Worm (Caenorhabditis elegans) whole organism, early embryonic: ENCODE results near the gene nlp-25.

ENCODE experiments used
- B0310.2 ChIP-seq: sonication (generic microtip); optimal IDR thresholded peaks from 2 replicates; lab custom pipeline; 2016; ENCODE audit warnings: mild to moderate bottlenecking, missing genetic modification characterization, missing compliant biosample characterization
- F13C5.2 ChIP-seq: sonication (generic microtip); optimal IDR thresholded peaks from 2 replicates; lab custom pipeline; 2017; ENCODE audit warnings: mild to moderate bottlenecking, missing genetic modification characterization, inconsistent platforms, missing compliant biosample characterization
- aly-1 ChIP-seq: sonication (generic microtip); optimal IDR thresholded peaks from 2 replicates; lab custom pipeline; 2016; ENCODE audit warnings: missing genetic modification characterization, missing compliant biosample characterization
- ama-1 ChIP-seq: fragments of 150-350 bp; optimal IDR thresholded peaks from 2 replicates; lab custom pipeline; 2014
- ceh-13 ChIP-seq: fragments of 200-800 bp; sonication (Bioruptor generic); optimal IDR thresholded peaks from 2 replicates; lab custom pipeline; 2018; ENCODE audit warnings: mild to moderate bottlenecking, missing genetic modification characterization, missing compliant biosample characterization
- ceh-36 ChIP-seq: sonication (generic microtip); optimal IDR thresholded peaks from 2 replicates; lab custom pipeline; 2016; ENCODE audit warnings: missing genetic modification characterization, inconsistent platforms, missing compliant biosample characterization
- ets-7 ChIP-seq: sonication (generic microtip); optimal IDR thresholded peaks from 2 replicates; lab custom pipeline; 2016; ENCODE audit warnings: missing genotype, missing genetic modification characterization, missing compliant biosample characterization
- flt-1 ChIP-seq: fragments of 200-800 bp; sonication (Bioruptor generic); IDR thresholded peaks from 2 replicates; pipeline ENCODE4 v1.3.6; 2022; ENCODE audit warnings: missing genetic modification characterization, missing compliant biosample characterization
- hmbx-1 ChIP-seq: sonication (generic microtip); optimal IDR thresholded peaks from 2 replicates; lab custom pipeline; 2016; ENCODE audit warnings: mild to moderate bottlenecking, missing genetic modification characterization, missing compliant biosample characterization
- hmg-4 ChIP-seq: fragments of 200-800 bp; sonication (Bioruptor generic); optimal IDR thresholded peaks from 2 replicates; lab custom pipeline; 2018; ENCODE audit warnings: mild to moderate bottlenecking, missing genetic modification characterization, missing compliant biosample characterization
- hnd-1 ChIP-seq: sonication (generic microtip); optimal IDR thresholded peaks from 2 replicates; lab custom pipeline; 2016; ENCODE audit warnings: missing genetic modification characterization, missing compliant biosample characterization
- pes-1 ChIP-seq: fragments of 200-800 bp; sonication (Bioruptor generic); IDR thresholded peaks from 2 replicates; pipeline ENCODE4 v1.3.6; 2022; ENCODE audit warnings: missing genetic modification reagents, missing genetic modification characterization, missing compliant biosample characterization
- scrt-1 ChIP-seq: fragments of 200-800 bp; sonication (Bioruptor generic); IDR thresholded peaks from 2 replicates; pipeline ENCODE4 v1.3.6; 2022; ENCODE audit warnings: missing genetic modification characterization, missing compliant biosample characterization
- sea-1 ChIP-seq: fragments of 200-800 bp; sonication (Bioruptor generic); conservative IDR thresholded peaks from 2 replicates; pipeline ENCODE4 v1.3.6; 2022; ENCODE audit warnings: missing genetic modification characterization, missing compliant biosample characterization
- tbx-11 ChIP-seq: fragments of 200-800 bp; sonication (Bioruptor generic); IDR thresholded peaks from 2 replicates; pipeline ENCODE4 v1.3.6; 2022; ENCODE audit warnings: missing genetic modification characterization, missing compliant biosample characterization
- tbx-37 ChIP-seq: fragments of 200-800 bp; sonication (Bioruptor generic); conservative IDR thresholded peaks from 2 replicates; pipeline ENCODE4 v1.3.6; 2022; ENCODE audit warnings: missing genetic modification reagents, missing genetic modification characterization, missing compliant biosample characterization
- tra-4 ChIP-seq: sonication (generic microtip); optimal IDR thresholded peaks from 2 replicates; lab custom pipeline; 2017; ENCODE audit warnings: missing genetic modification characterization, missing compliant biosample characterization

nlp-25 gene

ce11 chrV:19632546-19632945 lies 26.6 kb downstream of the nlp-25 start, which contains the start of gene Y43F8C.5:
Gene Y43F8C.5, minus strand, starts transcription at chrV:19632646.
- TF ChIP-seq hnd-1 (tag; lab: Kevin White, UChicago) (no peak), F13C5.2 (tag; lab: Kevin White, UChicago) (no peak), sea-1 (GFP tag; lab: Robert Waterston, UW) (no peak), aly-1 (tag; lab: Kevin White, UChicago) (no peak), tra-4 (no peak), ama-1 (lab: Kevin White, UChicago) (no peak), hmbx-1 (tag; lab: Kevin White, UChicago) (no peak), flt-1 (GFP tag; lab: Robert Waterston, UW) (no peak), ceh-36 (tag; lab: Kevin White, UChicago) (no peak), scrt-1 (GFP tag; lab: Robert Waterston, UW) (no peak), hmg-4 (GFP tag; lab: Kevin White, UChicago) (no peak), B0310.2 (tag; lab: Kevin White, UChicago) (no peak), tbx-11 (GFP tag; lab: Robert Waterston, UW) (no peak), pes-1 (GFP tag; lab: Robert Waterston, UW) (no peak), ceh-13 (GFP tag; lab: Kevin White, UChicago) (no peak)

- TF ChIP-seq flt-1 (GFP tag; lab: Robert Waterston, UW) (no peak), F13C5.2 (tag; lab: Kevin White, UChicago) (no peak), ceh-36 (tag; lab: Kevin White, UChicago) (no peak), pes-1 (GFP tag; lab: Robert Waterston, UW) (no peak), B0310.2 (tag; lab: Kevin White, UChicago) (no peak), scrt-1 (GFP tag; lab: Robert Waterston, UW) (no peak), hnd-1 (tag; lab: Kevin White, UChicago) (no peak), ets-7 (tag; lab: Kevin White, UChicago) (no peak), tbx-37 (GFP tag; lab: Robert Waterston, UW) (no peak), aly-1 (tag; lab: Kevin White, UChicago) (no peak), hmbx-1 (tag; lab: Kevin White, UChicago) (no peak), tra-4 (no peak), hmg-4 (GFP tag; lab: Kevin White, UChicago) (no peak), ama-1 (lab: Kevin White, UChicago) (no peak), ceh-13 (GFP tag; lab: Kevin White, UChicago) (no peak), sea-1 (GFP tag; lab: Robert Waterston, UW) (no peak), tbx-11 (GFP tag; lab: Robert Waterston, UW) (no peak)
Measured at ce11 chrV:19632948-19633347, 27.0 kb downstream of the nlp-25 start.

DNA sequence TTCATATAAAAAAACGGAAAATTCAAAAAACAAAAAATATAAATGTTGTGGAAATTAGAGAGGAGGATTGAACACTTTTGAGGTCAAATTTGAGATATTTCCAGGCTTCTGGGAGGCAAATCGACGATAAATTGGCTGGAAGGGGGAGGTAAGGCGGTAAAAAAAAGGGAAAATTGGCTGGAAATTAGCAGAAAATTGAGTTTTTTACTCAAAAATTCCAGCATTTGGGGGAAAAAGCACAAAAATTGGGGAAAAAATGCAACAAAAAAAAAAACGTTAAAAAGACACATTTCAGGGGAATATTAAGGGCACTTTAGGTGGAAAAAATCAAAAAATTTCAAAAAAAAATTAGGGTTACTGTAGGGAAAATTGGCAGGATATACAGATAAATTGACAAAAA lies 28.2 kb downstream of the nlp-25 start:
- TF ChIP-seq aly-1 (tag; lab: Kevin White, UChicago) (no peak), sea-1 (GFP tag; lab: Robert Waterston, UW) (no peak), tbx-37 (GFP tag; lab: Robert Waterston, UW) (0 out of 2 replicates have a peak, but pooled peaks have one; percentile 8), ets-7 (tag; lab: Kevin White, UChicago) (no peak)

DNA sequence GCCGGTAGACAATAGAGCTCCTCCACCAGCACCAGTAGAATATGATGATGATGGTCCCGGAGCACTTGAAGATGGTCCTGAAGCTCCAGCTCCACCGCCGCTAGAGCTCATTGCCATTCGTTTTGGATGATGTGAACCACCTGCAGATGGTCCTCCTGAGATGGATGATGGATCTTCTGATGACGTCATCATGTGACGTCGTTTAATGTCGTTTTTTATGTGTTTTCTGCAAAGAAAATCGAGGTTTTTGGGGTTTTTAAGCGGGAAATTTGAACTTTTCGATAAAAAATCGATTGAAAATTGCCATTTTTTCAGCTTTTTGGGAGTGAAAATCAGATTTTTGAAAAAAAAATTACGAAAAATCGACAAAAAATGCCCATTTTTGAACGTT lies 30.2 kb downstream of the nlp-25 start:
- TF ChIP-seq scrt-1 (GFP tag; lab: Robert Waterston, UW) (no peak), aly-1 (tag; lab: Kevin White, UChicago) (no peak), sea-1 (GFP tag; lab: Robert Waterston, UW) (no peak), ets-7 (tag; lab: Kevin White, UChicago) (no peak), ceh-13 (GFP tag; lab: Kevin White, UChicago) (no peak), hmbx-1 (tag; lab: Kevin White, UChicago) (no peak), tbx-11 (GFP tag; lab: Robert Waterston, UW) (no peak), ama-1 (lab: Kevin White, UChicago) (no peak), ceh-36 (tag; lab: Kevin White, UChicago) (no peak), B0310.2 (tag; lab: Kevin White, UChicago) (no peak), pes-1 (GFP tag; lab: Robert Waterston, UW) (no peak), flt-1 (GFP tag; lab: Robert Waterston, UW) (no peak), hnd-1 (tag; lab: Kevin White, UChicago) (no peak), tra-4 (no peak), hmg-4 (GFP tag; lab: Kevin White, UChicago) (no peak), tbx-37 (GFP tag; lab: Robert Waterston, UW) (no peak), F13C5.2 (tag; lab: Kevin White, UChicago) (no peak)

- TF ChIP-seq hmbx-1 (tag; lab: Kevin White, UChicago) (no peak), B0310.2 (tag; lab: Kevin White, UChicago) (no peak), hnd-1 (tag; lab: Kevin White, UChicago) (no peak), ama-1 (lab: Kevin White, UChicago) (no peak), ceh-13 (GFP tag; lab: Kevin White, UChicago) (no peak)
Measured at ce11 chrV:19637890-19638289, 31.9 kb downstream of the nlp-25 start.

DNA sequence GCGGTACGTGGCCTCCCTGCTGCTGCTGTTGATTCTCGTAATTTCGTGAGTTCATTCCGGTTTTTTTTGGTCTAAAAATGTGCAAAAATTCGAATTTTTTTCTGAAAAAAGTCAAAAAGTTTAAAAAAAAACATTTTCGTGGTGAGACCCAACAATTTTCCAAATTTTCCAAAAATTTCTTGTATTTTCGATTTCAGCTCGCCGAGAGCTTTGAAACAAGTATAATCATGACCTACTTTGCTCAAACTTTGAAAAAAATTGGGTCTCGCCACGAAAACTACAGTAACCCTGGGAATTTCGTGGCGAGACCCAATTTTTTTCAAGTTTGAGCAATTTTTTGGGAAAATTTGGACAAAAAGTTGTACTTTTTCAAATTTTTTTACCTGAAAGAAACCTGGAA lies 34.8 kb downstream of the nlp-25 start, which contains the start of gene Y43F8C.6:
Y43F8C.6 (minus strand) TSS at position 101 of the 400 bp plus-strand sequence.
- TF ChIP-seq pes-1 (GFP tag; lab: Robert Waterston, UW), result no peak
- no peak for TF ChIP-seq hnd-1 (tag; lab: Kevin White, UChicago)
- TF ChIP-seq ets-7 (tag; lab: Kevin White, UChicago), result no peak
- no peak for TF ChIP-seq ama-1 (lab: Kevin White, UChicago)
- TF ChIP-seq ceh-36 (tag; lab: Kevin White, UChicago), result no peak
- TF ChIP-seq scrt-1 (GFP tag; lab: Robert Waterston, UW), result no peak
- TF ChIP-seq hmbx-1 (tag; lab: Kevin White, UChicago), result no peak
- no peak for TF ChIP-seq tbx-11 (GFP tag; lab: Robert Waterston, UW)
- no peak for TF ChIP-seq B0310.2 (tag; lab: Kevin White, UChicago)
- TF ChIP-seq ceh-13 (GFP tag; lab: Kevin White, UChicago), result no peak
- no peak for TF ChIP-seq tbx-37 (GFP tag; lab: Robert Waterston, UW)
- TF ChIP-seq aly-1 (tag; lab: Kevin White, UChicago), result no peak

DNA sequence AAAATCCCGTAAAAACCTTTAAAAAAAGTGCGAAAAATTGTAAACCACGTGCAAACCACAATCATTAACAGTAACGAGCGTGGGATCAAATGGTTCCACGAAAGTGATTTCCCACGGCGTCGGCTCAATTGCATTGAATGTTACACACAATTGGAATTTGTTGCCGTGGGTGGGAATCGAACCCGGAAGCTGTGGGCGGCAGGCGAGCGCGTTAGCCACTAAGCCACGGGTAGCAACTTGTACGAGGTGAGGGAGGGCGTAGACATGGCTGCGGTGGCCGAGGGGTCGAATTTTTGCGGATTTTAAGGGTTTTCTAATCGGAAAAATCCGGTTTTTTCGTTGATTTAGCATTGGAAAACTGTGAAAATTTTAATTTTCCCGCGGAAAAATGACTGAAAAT lies 37.0 kb downstream of the nlp-25 start:
- TF ChIP-seq ceh-36 (tag; lab: Kevin White, UChicago) (peak; percentile 98), hnd-1 (tag; lab: Kevin White, UChicago) (peak; percentile 93), tbx-37 (GFP tag; lab: Robert Waterston, UW) (peak; percentile 98), scrt-1 (GFP tag; lab: Robert Waterston, UW) (peak; percentile 99), tra-4 (peak; percentile 94), aly-1 (tag; lab: Kevin White, UChicago) (peak; percentile 99), hmg-4 (GFP tag; lab: Kevin White, UChicago) (peak; percentile 99), F13C5.2 (tag; lab: Kevin White, UChicago) (peak; percentile 100), B0310.2 (tag; lab: Kevin White, UChicago) (peak; percentile 98), tbx-11 (GFP tag; lab: Robert Waterston, UW) (peak; percentile 99), ama-1 (lab: Kevin White, UChicago) (peak; percentile 15), ets-7 (tag; lab: Kevin White, UChicago) (peak; percentile 95), sea-1 (GFP tag; lab: Robert Waterston, UW) (peak; percentile 99), ceh-13 (GFP tag; lab: Kevin White, UChicago) (peak; percentile 99), pes-1 (GFP tag; lab: Robert Waterston, UW) (peak; percentile 98), flt-1 (GFP tag; lab: Robert Waterston, UW) (peak; percentile 99), hmbx-1 (tag; lab: Kevin White, UChicago) (peak; percentile 93)
